Worm (Caenorhabditis elegans): ENCODE data around the gene sre-42.

sre-42 gene

ce11 chrII:12386781-12387180, at the start of gene sre-42:
TSS of gene sre-42 (minus strand) at chrII:12386881.
- no peak for TF ChIP-seq nhr-11 (tag; optimal IDR thresholded peaks at IDR 0.05)
- no peak for TF ChIP-seq lin-11 (tag; optimal IDR thresholded peaks at IDR 0.05)
- TF ChIP-seq peb-1 (tag; optimal IDR thresholded peaks at IDR 0.05) = no peak
- TF ChIP-seq crh-2 (tag; optimal IDR thresholded peaks at IDR 0.05) = no peak
- TF ChIP-seq elt-1 (tag; optimal IDR thresholded peaks at IDR 0.05) = no peak
- TF ChIP-seq nhr-237 (tag; optimal IDR thresholded peaks at IDR 0.05) = no peak
- no peak for TF ChIP-seq nhr-77 (tag; optimal IDR thresholded peaks at IDR 0.05)
- no peak for TF ChIP-seq ceh-16 (tag; optimal IDR thresholded peaks at IDR 0.05)
- TF ChIP-seq nhr-25 (tag; optimal IDR thresholded peaks at IDR 0.05) = no peak
- no peak for TF ChIP-seq aly-2 (tag; optimal IDR thresholded peaks at IDR 0.05)
- no peak for TF ChIP-seq unc-62 (GFP tag; optimal IDR thresholded peaks at IDR 0.05)
- TF ChIP-seq Y55F3AM.14 (GFP tag; optimal IDR thresholded peaks at IDR 0.05) = no peak
- TF ChIP-seq C34F6.9 (tag; optimal IDR thresholded peaks at IDR 0.05) = no peak
- TF ChIP-seq ztf-11 (tag; optimal IDR thresholded peaks at IDR 0.05) = no peak

- TF ChIP-seq lin-13 (GFP tag; optimal IDR thresholded peaks at IDR 0.05) = no peak
- no peak for TF ChIP-seq nhr-21 (tag; optimal IDR thresholded peaks at IDR 0.05)
- TF ChIP-seq nhr-10 (tag; optimal IDR thresholded peaks at IDR 0.05) = no peak
- TF ChIP-seq nhr-237 (tag; optimal IDR thresholded peaks at IDR 0.05) = no peak
- no peak for TF ChIP-seq ztf-4 (tag; optimal IDR thresholded peaks at IDR 0.05)
- no peak for TF ChIP-seq crh-2 (tag; optimal IDR thresholded peaks at IDR 0.05)
- no peak for TF ChIP-seq C34F6.9 (tag; optimal IDR thresholded peaks at IDR 0.05)
- TF ChIP-seq F13H6.1 (tag; optimal IDR thresholded peaks at IDR 0.05) = no peak
- no peak for TF ChIP-seq sma-9 (GFP tag; optimal IDR thresholded peaks at IDR 0.05)
- TF ChIP-seq sma-9 (tag; optimal IDR thresholded peaks at IDR 0.05) = no peak
- no peak for TF ChIP-seq mab-5 (tag; optimal IDR thresholded peaks at IDR 0.05)
- TF ChIP-seq ztf-1 (GFP tag; conservative IDR thresholded peaks at IDR 0.05) = no peak
- no peak for TF ChIP-seq nhr-23 (tag; optimal IDR thresholded peaks at IDR 0.05)
- no peak for TF ChIP-seq ceh-16 (tag; optimal IDR thresholded peaks at IDR 0.05)
- no peak for TF ChIP-seq unc-62 (GFP tag; optimal IDR thresholded peaks at IDR 0.05)
- TF ChIP-seq nhr-129 (tag; optimal IDR thresholded peaks at IDR 0.05) = no peak
These were observed 48.7 kb upstream of the sre-42 start for ce11 chrII:12435202-12435872.

DNA sequence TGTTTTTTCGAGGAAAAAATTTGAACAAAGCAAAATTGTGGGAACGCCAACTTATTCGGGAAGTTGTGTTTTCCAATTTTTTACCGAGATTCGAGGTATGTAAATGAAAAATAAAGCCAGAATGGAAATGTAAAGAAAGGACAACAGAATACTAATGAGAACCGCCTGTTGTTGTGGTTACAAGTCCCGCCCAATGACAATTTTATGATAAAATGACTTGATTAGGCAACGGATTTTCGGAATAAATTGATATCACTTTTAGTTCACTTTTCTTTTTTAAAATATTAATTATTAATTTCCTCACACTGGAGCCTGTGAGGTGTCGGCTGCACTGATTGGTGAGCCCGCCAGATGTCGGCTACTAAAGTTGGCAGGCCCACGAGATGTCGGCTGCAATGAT, 45.7 kb upstream of the sre-42 start, which contains the start of gene dct-12:
Gene dct-12 (minus strand): TSS at position 101 of the 400 bp plus-strand sequence.
- TF ChIP-seq sem-4 (tag; optimal IDR thresholded peaks at IDR 0.05) (no peak), nhr-77 (tag; optimal IDR thresholded peaks at IDR 0.05) (no peak), C34F6.9 (tag; optimal IDR thresholded peaks at IDR 0.05) (no peak), ztf-1 (GFP tag; conservative IDR thresholded peaks at IDR 0.05) (no peak), unc-62 (GFP tag; optimal IDR thresholded peaks at IDR 0.05) (no peak), ama-1 (optimal IDR thresholded peaks at IDR 0.05) (no peak), lin-11 (tag; optimal IDR thresholded peaks at IDR 0.05) (no peak), nhr-10 (tag; optimal IDR thresholded peaks at IDR 0.05) (no peak), dmd-4 (tag; optimal IDR thresholded peaks at IDR 0.05) (no peak), ztf-4 (tag; optimal IDR thresholded peaks at IDR 0.05) (no peak), elt-1 (tag; optimal IDR thresholded peaks at IDR 0.05) (no peak), nhr-12 (tag; optimal IDR thresholded peaks at IDR 0.05) (no peak), nhr-6 (tag; optimal IDR thresholded peaks at IDR 0.05) (no peak), egl-27 (tag; optimal IDR thresholded peaks at IDR 0.05) (no peak), Y55F3AM.14 (GFP tag; optimal IDR thresholded peaks at IDR 0.05) (no peak), blmp-1 (tag; optimal IDR thresholded peaks at IDR 0.05; ENCODE audit: insufficient read depth) (no peak), aly-2 (tag; optimal IDR thresholded peaks at IDR 0.05) (no peak), nhr-23 (tag; optimal IDR thresholded peaks at IDR 0.05) (no peak)

DNA sequence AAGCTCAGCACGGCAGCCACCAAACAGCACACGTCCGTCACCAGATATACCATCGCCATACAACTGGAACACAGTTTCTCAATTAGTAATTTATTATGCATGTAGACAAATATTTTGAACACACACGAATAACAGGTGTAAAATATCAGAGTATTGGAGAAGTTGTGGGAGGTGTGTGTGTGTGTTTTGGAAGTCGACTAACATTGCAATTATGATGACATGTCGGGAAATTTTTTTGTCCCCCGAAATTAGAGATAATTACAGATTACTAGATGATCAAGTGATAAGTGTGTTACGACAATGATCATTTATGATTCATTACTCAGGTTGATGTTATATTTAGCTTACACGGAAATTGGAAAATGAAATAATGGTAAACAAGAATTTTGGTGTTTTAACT, 43.1 kb upstream of the sre-42 start, which contains the start of gene Y57A10C.8:
Gene Y57A10C.8 (minus strand): TSS at position 101 of the 400 bp plus-strand sequence.
- TF ChIP-seq ceh-82 (tag; optimal IDR thresholded peaks at IDR 0.05) = no peak
- TF ChIP-seq ceh-16 (tag; optimal IDR thresholded peaks at IDR 0.05) = no peak
- TF ChIP-seq peb-1 (tag; optimal IDR thresholded peaks at IDR 0.05) = no peak
- TF ChIP-seq mbf-1 (tag; optimal IDR thresholded peaks at IDR 0.05) = no peak
- no peak for TF ChIP-seq ZK546.5 (tag; optimal IDR thresholded peaks at IDR 0.05)
- TF ChIP-seq ama-1 (optimal IDR thresholded peaks at IDR 0.05) = no peak
